Fruit fly (Drosophila melanogaster): ENCODE data around the gene CG14321.

Gene CG14321

dm6 chr3R:17716858-17717596, 16.4 kb upstream of the CG14321 start (continued):
- peak; percentile 70 for TF ChIP-seq mirr (GFP tag; optimal IDR thresholded peaks at IDR 0.05)
- TF ChIP-seq CG17568 (GFP tag; optimal IDR thresholded peaks at IDR 0.05): no peak
- peak; percentile 44 for TF ChIP-seq gro (GFP tag; optimal IDR thresholded peaks at IDR 0.05)
- TF ChIP-seq CG6791 (GFP tag; IDR thresholded peaks at IDR 0.05; ENCODE audit: partially characterized antibody): no peak
- peak; percentile 68 for TF ChIP-seq pros (GFP tag; optimal IDR thresholded peaks at IDR 0.05)
- peak; percentile 50 for TF ChIP-seq dm (GFP tag; optimal IDR thresholded peaks at IDR 0.05)
- no peak for TF ChIP-seq Ravus (GFP tag; IDR thresholded peaks at IDR 0.05)
- TF ChIP-seq CG8388 (GFP tag; optimal IDR thresholded peaks at IDR 0.05): peak; percentile 25
- TF ChIP-seq CG14050 (GFP tag; IDR thresholded peaks at IDR 0.05): no peak
- no peak for TF ChIP-seq tll (GFP tag; optimal IDR thresholded peaks at IDR 0.05)
- peak; percentile 37 for TF ChIP-seq CG13894 (tag; optimal IDR thresholded peaks at IDR 0.05)
- no peak for TF ChIP-seq Spps (tag; optimal IDR thresholded peaks at IDR 0.05)
- peak; percentile 43 for TF ChIP-seq kah (GFP tag; optimal IDR thresholded peaks at IDR 0.05)
- TF ChIP-seq eve (GFP tag; optimal IDR thresholded peaks at IDR 0.05): no peak
- no peak for TF ChIP-seq CG13775 (GFP tag; optimal IDR thresholded peaks at IDR 0.05)
- TF ChIP-seq ham (GFP tag; IDR thresholded peaks at IDR 0.05): no peak
- peak; percentile 23 for TF ChIP-seq maf-S (GFP tag; optimal IDR thresholded peaks at IDR 0.05)
- peak; percentile 14 for TF ChIP-seq CG9727 (GFP tag; optimal IDR thresholded peaks at IDR 0.05)
- no peak for TF ChIP-seq jing (GFP tag; optimal IDR thresholded peaks at IDR 0.05)
- TF ChIP-seq Optix (GFP tag; IDR thresholded peaks at IDR 0.05): no peak
- TF ChIP-seq CG3163 (GFP tag; optimal IDR thresholded peaks at IDR 0.05): peak; percentile 39
- TF ChIP-seq Usf (GFP tag; optimal IDR thresholded peaks at IDR 0.05): no peak
- TF ChIP-seq vnd (GFP tag; IDR thresholded peaks at IDR 0.05; ENCODE audit: partially characterized antibody): no peak
- peak; percentile 61 for TF ChIP-seq ERR (GFP tag; optimal IDR thresholded peaks at IDR 0.05)
- TF ChIP-seq CG4707 (GFP tag; optimal IDR thresholded peaks at IDR 0.05): peak; percentile 45
- TF ChIP-seq BtbVII (GFP tag; optimal IDR thresholded peaks at IDR 0.05): no peak
- TF ChIP-seq Vsx1 (GFP tag; optimal IDR thresholded peaks at IDR 0.05): no peak
- no peak for TF ChIP-seq CG4360 (GFP tag; IDR thresholded peaks at IDR 0.05)
- TF ChIP-seq stwl (tag; optimal IDR thresholded peaks at IDR 0.05): peak; percentile 46
- TF ChIP-seq CG12391 (tag; optimal IDR thresholded peaks at IDR 0.05): peak; percentile 19
- TF ChIP-seq chif (GFP tag; optimal IDR thresholded peaks at IDR 0.05): no peak
- no peak for TF ChIP-seq CG16815 (GFP tag; optimal IDR thresholded peaks at IDR 0.05)
- TF ChIP-seq CG15269 (tag; optimal IDR thresholded peaks at IDR 0.05): peak; percentile 19
- peak; percentile 12 for TF ChIP-seq Abd-B (GFP tag; optimal IDR thresholded peaks at IDR 0.05)
- no peak for TF ChIP-seq nerfin-2 (GFP tag; IDR thresholded peaks at IDR 0.05; ENCODE audit: partially characterized antibody)
- peak; percentile 76 for TF ChIP-seq CG34376 (GFP tag; optimal IDR thresholded peaks at IDR 0.05)
- TF ChIP-seq CG9797 (GFP tag; optimal IDR thresholded peaks at IDR 0.05): no peak
- TF ChIP-seq Xrp1 (GFP tag; IDR thresholded peaks at IDR 0.05): no peak
- TF ChIP-seq CG10209 (GFP tag; optimal IDR thresholded peaks at IDR 0.05): no peak
- peak; percentile 66 for TF ChIP-seq CG13624 (GFP tag; optimal IDR thresholded peaks at IDR 0.05)
- no peak for TF ChIP-seq ind (GFP tag; optimal IDR thresholded peaks at IDR 0.05)
- no peak for TF ChIP-seq CG32767 (GFP tag; IDR thresholded peaks at IDR 0.05)
- no peak for TF ChIP-seq CG4424 (GFP tag; optimal IDR thresholded peaks at IDR 0.05)
- peak; percentile 94 for TF ChIP-seq Med (GFP tag)
- peak; percentile 34 for TF ChIP-seq scrt (GFP tag; optimal IDR thresholded peaks at IDR 0.05)
- TF ChIP-seq nmo (GFP tag; optimal IDR thresholded peaks at IDR 0.05): peak; percentile 6
- TF ChIP-seq CG17829 (tag; optimal IDR thresholded peaks at IDR 0.05): peak; percentile 22
- no peak for TF ChIP-seq CG11723 (GFP tag; optimal IDR thresholded peaks at IDR 0.05)
- TF ChIP-seq gfzf (GFP tag; optimal IDR thresholded peaks at IDR 0.05): no peak
